Fruit fly (Drosophila melanogaster) whole organism, embryonic: ENCODE results near the gene CG3764.

Experiments
- Abd-B ChIP-seq: fragments of 200-800 bp; sonication (Bioruptor generic); optimal IDR thresholded peaks from 2 replicates; lab custom pipeline; 2018; ENCODE audit warnings: missing biosample characterization, mild to moderate bottlenecking, missing genetic modification characterization, moderate library complexity
- CG10147 ChIP-seq: fragments of 200-800 bp; sonication (Bioruptor generic); optimal IDR thresholded peaks from 2 replicates; lab custom pipeline; 2019; ENCODE audit warnings: missing biosample characterization, mild to moderate bottlenecking, missing genetic modification characterization, moderate library complexity
- CG1024 ChIP-seq: fragments of 200-800 bp; sonication (Bioruptor generic); IDR thresholded peaks from 2 replicates; pipeline ENCODE4 v1.3.6; 2022; ENCODE audit warnings: missing biosample characterization, missing genetic modification characterization
- CG10321 ChIP-seq: fragments of 200-800 bp; sonication (Bioruptor generic); IDR thresholded peaks from 2 replicates; pipeline ENCODE4 v1.3.6; 2022; ENCODE audit warnings: missing biosample characterization, missing genetic modification characterization
- CG10462 ChIP-seq: fragments of 200-800 bp; sonication (Bioruptor generic); optimal IDR thresholded peaks from 2 replicates; lab custom pipeline; 2016; ENCODE audit warnings: missing biosample characterization, missing genetic modification characterization
- CG13894 ChIP-seq: fragments of 200-800 bp; sonication (Bioruptor generic); optimal IDR thresholded peaks from 3 replicates; lab custom pipeline; 2018; ENCODE audit warnings: missing biosample characterization, mild to moderate bottlenecking, missing genetic modification characterization, moderate library complexity
- CG14860 ChIP-seq: fragments of 200-800 bp; sonication (Bioruptor generic); IDR thresholded peaks from 3 replicates; pipeline ENCODE4 v1.3.6; 2022; ENCODE audit warnings: missing biosample characterization, missing genetic modification characterization; ENCODE audit not compliant: partially characterized antibody
- CG1602 ChIP-seq: fragments of 200-800 bp; sonication (Bioruptor generic); optimal IDR thresholded peaks from 3 replicates; lab custom pipeline; 2016; ENCODE audit warnings: missing biosample characterization, missing genetic modification characterization
- CG16863 ChIP-seq: fragments of 200-800 bp; sonication (Bioruptor generic); optimal IDR thresholded peaks from 3 replicates; lab custom pipeline; 2016; ENCODE audit warnings: missing biosample characterization, missing genetic modification characterization
- CG17186 ChIP-seq: fragments of 200-800 bp; sonication (Bioruptor generic); optimal IDR thresholded peaks from 3 replicates; lab custom pipeline; 2017; ENCODE audit warnings: missing biosample characterization, missing genetic modification reagents, missing genetic modification characterization
- CG2120 ChIP-seq: fragments of 200-800 bp; sonication (Bioruptor generic); optimal IDR thresholded peaks from 3 replicates; lab custom pipeline; 2016; ENCODE audit warnings: missing biosample characterization, missing genetic modification characterization
- CG2875 ChIP-seq: fragments of 200-800 bp; sonication (Bioruptor generic); optimal IDR thresholded peaks from 2 replicates; lab custom pipeline; 2017; ENCODE audit warnings: missing biosample characterization, mild to moderate bottlenecking, missing genetic modification characterization, missing genetic modification reagents
- CG3281 ChIP-seq: fragments of 200-800 bp; sonication (Bioruptor generic); optimal IDR thresholded peaks from 3 replicates; lab custom pipeline; 2017; ENCODE audit warnings: missing biosample characterization, mild to moderate bottlenecking, missing genetic modification characterization
- CG33557 ChIP-seq: fragments of 200-800 bp; sonication (Bioruptor generic); optimal IDR thresholded peaks from 2 replicates; lab custom pipeline; 2019; ENCODE audit warnings: missing biosample characterization, mild to moderate bottlenecking, missing genetic modification characterization, moderate library complexity
- CG4360 ChIP-seq: fragments of 200-800 bp; sonication (Bioruptor generic); IDR thresholded peaks from 2 replicates; pipeline ENCODE4 v1.3.6; 2022; ENCODE audit warnings: missing biosample characterization, missing genetic modification characterization
- CG4730 ChIP-seq: fragments of 200-800 bp; sonication (Bioruptor generic); IDR thresholded peaks from 2 replicates; pipeline ENCODE4 v1.3.6; 2022; ENCODE audit warnings: missing biosample characterization, missing genetic modification characterization
- CG6272 ChIP-seq: fragments of 200-800 bp; sonication (Bioruptor generic); IDR thresholded peaks from 2 replicates; pipeline ENCODE4 v1.3.6; 2022; ENCODE audit warnings: missing biosample characterization, missing genetic modification characterization
- CG7556 ChIP-seq: fragments of 200-800 bp; sonication (Bioruptor generic); optimal IDR thresholded peaks from 2 replicates; lab custom pipeline; 2017; ENCODE audit warnings: missing biosample characterization, mild to moderate bottlenecking, missing genetic modification characterization
- CG8281 ChIP-seq: fragments of 200-800 bp; sonication (Bioruptor generic); optimal IDR thresholded peaks from 2 replicates; lab custom pipeline; 2018; ENCODE audit warnings: missing biosample characterization, mild to moderate bottlenecking, missing genetic modification characterization, moderate library complexity
- CG9215 ChIP-seq: fragments of 200-800 bp; sonication (Bioruptor generic); IDR thresholded peaks from 2 replicates; pipeline ENCODE4 v1.3.6; 2022; ENCODE audit warnings: missing biosample characterization, missing genetic modification characterization
- D19A ChIP-seq: fragments of 200-800 bp; optimal IDR thresholded peaks from 3 replicates; lab custom pipeline; 2019; ENCODE audit warnings: missing biosample characterization, mild to moderate bottlenecking, missing genetic modification characterization, moderate library complexity
- Dp ChIP-seq: fragments of 200-800 bp; sonication (Bioruptor generic); optimal IDR thresholded peaks from 2 replicates; lab custom pipeline; 2018; ENCODE audit warnings: missing biosample characterization, mild to moderate bottlenecking, missing genetic modification characterization, moderate library complexity
- Gsc ChIP-seq: fragments of 200-800 bp; sonication (Bioruptor generic); IDR thresholded peaks from 2 replicates; pipeline ENCODE4 v1.3.6; 2022; ENCODE audit warnings: missing biosample characterization, missing genetic modification characterization
- HHEX ChIP-seq: fragments of 200-800 bp; sonication (Bioruptor generic); optimal IDR thresholded peaks from 3 replicates; lab custom pipeline; 2017; ENCODE audit warnings: missing biosample characterization, mild to moderate bottlenecking, missing genetic modification characterization, missing genetic modification reagents
- HLH3B ChIP-seq: fragments of 200-800 bp; sonication (Bioruptor generic); IDR thresholded peaks from 2 replicates; pipeline ENCODE4 v1.3.6; 2022; ENCODE audit warnings: missing biosample characterization, missing genetic modification characterization
- Lpt ChIP-seq: fragments of >200 bp; optimal IDR thresholded peaks from 2 replicates; lab custom pipeline; 2018; ENCODE audit warnings: missing biosample characterization, missing genetic modification characterization
- MESR4 ChIP-seq: fragments of 200-800 bp; sonication (Bioruptor generic); optimal IDR thresholded peaks from 2 replicates; lab custom pipeline; 2018; ENCODE audit warnings: missing biosample characterization, mild to moderate bottlenecking, missing genetic modification characterization, moderate library complexity
- Mrtf ChIP-seq: fragments of 200-800 bp; sonication (Bioruptor generic); IDR thresholded peaks from 3 replicates; pipeline ENCODE4 v1.3.6; 2022; ENCODE audit warnings: missing biosample characterization, missing genetic modification characterization
- Oli ChIP-seq: fragments of 200-800 bp; sonication (Bioruptor generic); optimal IDR thresholded peaks from 2 replicates; lab custom pipeline; 2018; ENCODE audit warnings: missing biosample characterization, mild to moderate bottlenecking, missing genetic modification characterization, moderate library complexity
- Ravus ChIP-seq: fragments of 200-800 bp; sonication (Bioruptor generic); IDR thresholded peaks from 2 replicates; pipeline ENCODE4 v1.3.6; 2022; ENCODE audit warnings: missing biosample characterization, missing genetic modification characterization
- Scr ChIP-seq: fragments of 200-800 bp; sonication (Bioruptor generic); IDR thresholded peaks from 2 replicates; pipeline ENCODE4 v1.3.6; 2022; ENCODE audit warnings: missing biosample characterization, missing genetic modification characterization; ENCODE audit not compliant: partially characterized antibody
- bcd ChIP-seq: fragments of 200-800 bp; sonication (Bioruptor generic); optimal IDR thresholded peaks from 2 replicates; lab custom pipeline; 2017; ENCODE audit warnings: missing biosample characterization, mild to moderate bottlenecking, missing genetic modification characterization
- caup ChIP-seq: fragments of 200-800 bp; sonication (Bioruptor generic); optimal IDR thresholded peaks from 3 replicates; lab custom pipeline; 2017; ENCODE audit warnings: missing biosample characterization, mild to moderate bottlenecking, missing genetic modification characterization, moderate library complexity; ENCODE audit not compliant: severe bottlenecking
- croc ChIP-seq: fragments of 200-800 bp; sonication (Bioruptor generic); conservative IDR thresholded peaks from 3 replicates; pipeline ENCODE4 v1.3.6; 2022; ENCODE audit warnings: missing biosample characterization, missing genetic modification characterization
- gro ChIP-seq: fragments of 200-800 bp; sonication (Bioruptor generic); optimal IDR thresholded peaks from 2 replicates; lab custom pipeline; 2016; ENCODE audit warnings: missing biosample characterization, missing genetic modification characterization
- gsb ChIP-seq: fragments of 200-800 bp; sonication (Bioruptor generic); IDR thresholded peaks from 2 replicates; pipeline ENCODE4 v1.3.6; 2022; ENCODE audit warnings: missing biosample characterization, missing genetic modification characterization
- h ChIP-seq: fragments of >200 bp; optimal IDR thresholded peaks from 2 replicates; lab custom pipeline; 2017
- hkb ChIP-seq, 2 experiments: fragments of 200-800 bp in 1 of 2; fragments of >200 bp in 1 of 2; sonication (Bioruptor generic) in 1 of 2; IDR thresholded peaks in 1 of 2; optimal IDR thresholded peaks in 1 of 2; 2 replicates each; pipeline versions ENCODE4 v1.3.6 to Lab custom; 2017 to 2022; ENCODE audit warnings: missing biosample characterization in 1 of 2, missing genetic modification characterization in 1 of 2
- jing ChIP-seq: fragments of 200-800 bp; sonication (Bioruptor generic); optimal IDR thresholded peaks from 2 replicates; lab custom pipeline; 2018; ENCODE audit warnings: missing biosample characterization, mild to moderate bottlenecking, missing genetic modification characterization
- nom ChIP-seq: fragments of 200-800 bp; sonication (Bioruptor generic); optimal IDR thresholded peaks from 2 replicates; lab custom pipeline; 2017; ENCODE audit warnings: missing biosample characterization, missing genetic modification characterization, mild to moderate bottlenecking, moderate library complexity, missing genetic modification reagents
- org-1 ChIP-seq: fragments of 200-800 bp; sonication (Bioruptor generic); optimal IDR thresholded peaks from 2 replicates; lab custom pipeline; 2017; ENCODE audit warnings: missing biosample characterization, missing genetic modification characterization
- pros ChIP-seq: fragments of 200-800 bp; sonication (Bioruptor generic); optimal IDR thresholded peaks from 3 replicates; lab custom pipeline; 2019; ENCODE audit warnings: missing biosample characterization, mild to moderate bottlenecking, missing genetic modification characterization, moderate library complexity
- pzg ChIP-seq: fragments of 200-800 bp; sonication (Bioruptor generic); optimal IDR thresholded peaks from 3 replicates; lab custom pipeline; 2018; ENCODE audit warnings: missing biosample characterization, mild to moderate bottlenecking, missing genetic modification characterization, moderate library complexity
- ranshi ChIP-seq: fragments of 200-800 bp; sonication (Bioruptor generic); IDR thresholded peaks from 2 replicates; pipeline ENCODE4 v1.3.6; 2022; ENCODE audit warnings: missing biosample characterization, missing genetic modification characterization
- schlank ChIP-seq: fragments of 200-800 bp; sonication (Bioruptor generic); optimal IDR thresholded peaks from 2 replicates; lab custom pipeline; 2018; ENCODE audit warnings: missing biosample characterization, mild to moderate bottlenecking, missing genetic modification characterization
- scrt ChIP-seq: fragments of 200-800 bp; sonication (Bioruptor generic); optimal IDR thresholded peaks from 2 replicates; lab custom pipeline; 2018; ENCODE audit warnings: missing biosample characterization, mild to moderate bottlenecking, missing genetic modification characterization, moderate library complexity
- zfh1 ChIP-seq: fragments of 200-800 bp; sonication (Bioruptor generic); IDR thresholded peaks from 3 replicates; pipeline ENCODE4 v1.3.6; 2022; ENCODE audit warnings: missing biosample characterization, missing genetic modification characterization

Gene CG3764

dm6 chr3L:16986062-16987013 lies 26.0 kb downstream of the CG3764 start (continued):
- peak; percentile 68 for TF ChIP-seq CG3281
- TF ChIP-seq Abd-B (GFP tag; lab: Kevin White, UChicago), result peak; percentile 48
- TF ChIP-seq HLH3B, result peak; percentile 39; the same call in 1 of the 2 replicates
- peak; percentile 18 for TF ChIP-seq CG10462 (GFP tag; lab: Kevin White, UChicago)
- TF ChIP-seq D19A (tag; lab: Kevin White, UChicago), result peak; percentile 16
- peak; percentile 85 for TF ChIP-seq CG7556 (GFP tag; lab: Kevin White, UChicago)
- TF ChIP-seq Lpt, result no peak
- no peak for TF ChIP-seq pros (GFP tag; lab: Kevin White, UChicago)
- no peak for TF ChIP-seq Scr (GFP tag; lab: Robert Waterston, UW)
- peak; percentile 54; the same call in 2 of the 3 replicates for TF ChIP-seq zfh1 (GFP tag; lab: Robert Waterston, UW)
- TF ChIP-seq Oli (tag; lab: Kevin White, UChicago), result peak; percentile 75
- TF ChIP-seq CG14860 (GFP tag; lab: Robert Waterston, UW), result no peak
- no peak for TF ChIP-seq CG6272 (GFP tag; lab: Robert Waterston, UW)
- TF ChIP-seq org-1 (GFP tag; lab: Kevin White, UChicago), result peak; percentile 5
- TF ChIP-seq HHEX, result peak; percentile 5
- TF ChIP-seq h (lab: Kevin White, UChicago), result no peak
- TF ChIP-seq CG2120 (GFP tag; lab: Kevin White, UChicago), result peak; percentile 43
- peak; percentile 37 for TF ChIP-seq CG10147
- TF ChIP-seq jing (GFP tag; lab: Kevin White, UChicago), result no peak
- TF ChIP-seq Mrtf (GFP tag; lab: Robert Waterston, UW), result peak; percentile 65; the same call in 2 of the 3 replicates
- peak; percentile 61 for TF ChIP-seq ranshi (GFP tag; lab: Robert Waterston, UW)
- TF ChIP-seq CG10321 (GFP tag; lab: Robert Waterston, UW), result no peak
- peak; percentile 49; the same call in 1 of the 2 replicates for TF ChIP-seq CG1024
- TF ChIP-seq hkb (optimal IDR thresholded peaks at IDR 0.05; lab: Kevin White, UChicago), result no peak
- no peak; the same call in 1 of the 2 replicates for TF ChIP-seq hkb (GFP tag; IDR thresholded peaks at IDR 0.05; lab: Robert Waterston, UW)
- no peak for TF ChIP-seq Dp (GFP tag; lab: Kevin White, UChicago)
- TF ChIP-seq caup (GFP tag; lab: Kevin White, UChicago), result peak; percentile 19
- TF ChIP-seq Gsc (GFP tag; lab: Robert Waterston, UW), result no peak
- peak; percentile 60 for TF ChIP-seq nom (GFP tag; lab: Kevin White, UChicago)
- no peak for TF ChIP-seq CG33557 (GFP tag; lab: Kevin White, UChicago)
- TF ChIP-seq CG16863 (GFP tag; lab: Kevin White, UChicago), result peak; percentile 33
- no peak for TF ChIP-seq CG4730 (GFP tag; lab: Robert Waterston, UW)
- no peak for TF ChIP-seq schlank (tag; lab: Kevin White, UChicago)
- TF ChIP-seq gsb, result no peak
- TF ChIP-seq scrt (GFP tag; lab: Kevin White, UChicago), result peak; percentile 2
- TF ChIP-seq pzg, result no peak
- TF ChIP-seq bcd, result peak; percentile 58
- TF ChIP-seq MESR4 (GFP tag; lab: Kevin White, UChicago), result no peak
- TF ChIP-seq gro (GFP tag; lab: Kevin White, UChicago), result peak; percentile 23
- TF ChIP-seq CG2875 (GFP tag; lab: Kevin White, UChicago), result no peak
- TF ChIP-seq Ravus (GFP tag; lab: Robert Waterston, UW), result no peak
- TF ChIP-seq CG17186, result no peak
- no peak for TF ChIP-seq CG13894 (tag; lab: Kevin White, UChicago)
- 0 out of 3 replicates have a peak, but pooled peaks have one; percentile 24 for TF ChIP-seq croc (GFP tag; lab: Robert Waterston, UW)
- no peak for TF ChIP-seq CG4360
- TF ChIP-seq CG8281 (tag; lab: Kevin White, UChicago), result peak; percentile 24
- peak; percentile 51; the same call in 1 of the 2 replicates for TF ChIP-seq CG9215 (GFP tag; lab: Robert Waterston, UW)
- peak; percentile 57 for TF ChIP-seq CG1602
